Worm (Caenorhabditis elegans) whole organism, young adult: ENCODE data around the gene vps-16.

Source experiments
- B0035.1 ChIP-seq: sonication (generic microtip); optimal IDR thresholded peaks from 2 replicates; lab custom pipeline; 2016; ENCODE audit warnings: missing genetic modification characterization, mild to moderate bottlenecking, missing compliant biosample characterization, missing genotype, missing genetic modification reagents
- B0336.3 ChIP-seq: fragments of 200-800 bp; sonication (Bioruptor generic); IDR thresholded peaks from 2 replicates; pipeline ENCODE4 v1.3.6; 2022; ENCODE audit warnings: missing genetic modification characterization, missing compliant biosample characterization
- F10E7.11 ChIP-seq: sonication (generic microtip); optimal IDR thresholded peaks from 2 replicates; lab custom pipeline; 2017; ENCODE audit warnings: mild to moderate bottlenecking, missing genetic modification characterization, moderate library complexity, missing compliant biosample characterization
- F22D6.2 ChIP-seq: sonication (generic microtip); optimal IDR thresholded peaks from 2 replicates; lab custom pipeline; 2016; ENCODE audit warnings: mild to moderate bottlenecking, missing genetic modification characterization, missing compliant biosample characterization
- F39B2.1 ChIP-seq: fragments of 200-800 bp; sonication (Bioruptor generic); IDR thresholded peaks from 2 replicates; pipeline ENCODE4 v1.3.6; 2022; ENCODE audit warnings: missing genetic modification reagents, missing genetic modification characterization, missing compliant biosample characterization
- F49E8.2 ChIP-seq: sonication (generic microtip); optimal IDR thresholded peaks from 3 replicates; lab custom pipeline; 2017; ENCODE audit warnings: missing genetic modification characterization, mild to moderate bottlenecking, missing compliant biosample characterization, antibody characterized with exemption, moderate library complexity; ENCODE audit not compliant: insufficient read depth
- Y79H2A.3 ChIP-seq: fragments of 200-800 bp; sonication (Bioruptor generic); conservative IDR thresholded peaks from 2 replicates; pipeline ENCODE4 v1.3.6; 2022; ENCODE audit warnings: missing genetic modification reagents, missing genetic modification characterization, missing compliant biosample characterization
- ZK185.1 ChIP-seq: sonication (generic microtip); optimal IDR thresholded peaks from 2 replicates; lab custom pipeline; 2016; ENCODE audit warnings: mild to moderate bottlenecking, missing genetic modification characterization, missing compliant biosample characterization; ENCODE audit not compliant: poor library complexity, severe bottlenecking
- aptf-2 ChIP-seq: fragments of 200-800 bp; sonication (Bioruptor generic); conservative IDR thresholded peaks from 2 replicates; pipeline ENCODE4 v1.3.6; 2022; ENCODE audit warnings: missing genetic modification reagents, missing genetic modification characterization, missing compliant biosample characterization
- attf-3 ChIP-seq: fragments of 200-800 bp; sonication (Bioruptor generic); conservative IDR thresholded peaks from 2 replicates; pipeline ENCODE4 v1.3.6; 2022; ENCODE audit warnings: missing genetic modification reagents, missing genetic modification characterization, missing compliant biosample characterization
- cebp-1 ChIP-seq, 2 experiments: fragments of 200-800 bp in 1 of 2; sonication (Bioruptor generic) in 1 of 2; sonication (generic microtip) in 1 of 2; IDR thresholded peaks in 1 of 2; optimal IDR thresholded peaks in 1 of 2; 2 replicates each; pipeline versions ENCODE4 v1.3.6 to Lab custom; 2017 to 2022; ENCODE audit warnings: missing compliant biosample characterization in 2 of 2, missing genetic modification characterization in 2 of 2, mild to moderate bottlenecking in 1 of 2, missing genetic modification reagents in 1 of 2, moderate library complexity in 1 of 2
- ceh-27 ChIP-seq: fragments of 200-800 bp; sonication (Bioruptor generic); optimal IDR thresholded peaks from 2 replicates; lab custom pipeline; 2018; ENCODE audit warnings: mild to moderate bottlenecking, missing genetic modification characterization, moderate library complexity, missing compliant biosample characterization
- ceh-40 ChIP-seq: fragments of 200-800 bp; sonication (Bioruptor generic); IDR thresholded peaks from 2 replicates; pipeline ENCODE4 v1.3.6; 2022; ENCODE audit warnings: missing genetic modification characterization, missing compliant biosample characterization
- ceh-58 ChIP-seq: fragments of 200-800 bp; sonication (Bioruptor generic); IDR thresholded peaks from 2 replicates; pipeline ENCODE4 v1.3.6; 2022; ENCODE audit warnings: missing genetic modification characterization, missing compliant biosample characterization
- die-1 ChIP-seq: sonication (generic microtip); optimal IDR thresholded peaks from 2 replicates; lab custom pipeline; 2016; ENCODE audit warnings: missing genotype, mild to moderate bottlenecking, missing genetic modification characterization, missing compliant biosample characterization
- dpff-1 ChIP-seq: sonication (generic microtip); optimal IDR thresholded peaks from 2 replicates; lab custom pipeline; 2017; ENCODE audit warnings: mild to moderate bottlenecking, missing genetic modification characterization, missing compliant biosample characterization
- dpl-1 ChIP-seq: fragments of 150-350 bp; optimal IDR thresholded peaks from 2 replicates; lab custom pipeline; 2014; ENCODE audit warnings: missing biosample characterization, missing genetic modification reagents, missing genetic modification characterization
- efl-1 ChIP-seq: fragments of 150-350 bp; optimal IDR thresholded peaks from 2 replicates; lab custom pipeline; 2014; ENCODE audit warnings: missing biosample characterization, missing genetic modification reagents, missing genetic modification characterization
- egl-44 ChIP-seq: fragments of 200-800 bp; sonication (Bioruptor generic); IDR thresholded peaks from 2 replicates; pipeline ENCODE4 v1.3.6; 2022; ENCODE audit warnings: missing genetic modification reagents, missing genetic modification characterization, missing compliant biosample characterization
- ekl-4 ChIP-seq: fragments of 200-800 bp; sonication (Bioruptor generic); IDR thresholded peaks from 2 replicates; pipeline ENCODE4 v1.3.6; 2022; ENCODE audit warnings: missing genetic modification reagents, missing genetic modification characterization, missing compliant biosample characterization
- ets-4 ChIP-seq: fragments of 200-800 bp; sonication (Bioruptor generic); optimal IDR thresholded peaks from 2 replicates; lab custom pipeline; 2018; ENCODE audit warnings: mild to moderate bottlenecking, missing genetic modification characterization, missing compliant biosample characterization
- gei-17 ChIP-seq: fragments of 200-800 bp; sonication (Bioruptor generic); optimal IDR thresholded peaks from 2 replicates; lab custom pipeline; 2018; ENCODE audit warnings: mild to moderate bottlenecking, missing genetic modification characterization, missing compliant biosample characterization
- him-1 ChIP-seq: sonication (generic microtip); optimal IDR thresholded peaks from 2 replicates; lab custom pipeline; 2016; ENCODE audit warnings: missing genotype, missing genetic modification reagents, missing genetic modification characterization, missing compliant biosample characterization
- hlh-26 ChIP-seq: fragments of 200-800 bp; sonication (Bioruptor generic); conservative IDR thresholded peaks from 2 replicates; pipeline ENCODE4 v1.3.6; 2022; ENCODE audit warnings: missing genetic modification reagents, missing genetic modification characterization, missing compliant biosample characterization
- lin-35 ChIP-seq, 3 experiments: fragments of 150-350 bp in 2 of 3; sonication (generic microtip) in 1 of 3; optimal IDR thresholded peaks; 2 replicates each; lab custom pipeline; 2014 to 2018; ENCODE audit warnings: missing biosample characterization in 3 of 3, missing genetic modification characterization in 3 of 3, missing genetic modification reagents in 3 of 3
- lir-1 ChIP-seq: fragments of 200-800 bp; sonication (Bioruptor generic); conservative IDR thresholded peaks from 2 replicates; pipeline ENCODE4 v1.3.6; 2022; ENCODE audit warnings: missing genetic modification reagents, missing genetic modification characterization, missing compliant biosample characterization
- lsy-27 ChIP-seq: sonication (generic microtip); optimal IDR thresholded peaks from 2 replicates; lab custom pipeline; 2017; ENCODE audit warnings: missing genetic modification characterization, mild to moderate bottlenecking, missing compliant biosample characterization, antibody characterized with exemption, missing genotype, borderline replicate concordance; ENCODE audit not compliant: insufficient read depth
- madf-10 ChIP-seq: sonication (generic microtip); optimal IDR thresholded peaks from 2 replicates; lab custom pipeline; 2016; ENCODE audit warnings: mild to moderate bottlenecking, missing genetic modification characterization, missing compliant biosample characterization
- madf-3 ChIP-seq: fragments of 200-800 bp; sonication (Bioruptor generic); IDR thresholded peaks from 2 replicates; pipeline ENCODE4 v1.3.6; 2022; ENCODE audit warnings: missing genetic modification reagents, missing genetic modification characterization, missing compliant biosample characterization
- madf-8 ChIP-seq: fragments of 200-800 bp; sonication (Bioruptor generic); conservative IDR thresholded peaks from 2 replicates; pipeline ENCODE4 v1.3.6; 2022; ENCODE audit warnings: missing genetic modification reagents, missing genetic modification characterization, missing compliant biosample characterization
- mcd-1 ChIP-seq: fragments of 200-800 bp; sonication (Bioruptor generic); IDR thresholded peaks from 2 replicates; pipeline ENCODE4 v1.3.6; 2022; ENCODE audit warnings: missing genetic modification reagents, missing genetic modification characterization, missing compliant biosample characterization
- nhr-120 ChIP-seq: fragments of 200-800 bp; sonication (Bioruptor generic); IDR thresholded peaks from 2 replicates; pipeline ENCODE4 v1.3.6; 2022; ENCODE audit warnings: missing genetic modification characterization, missing compliant biosample characterization
- nhr-179 ChIP-seq: sonication (generic microtip); optimal IDR thresholded peaks from 2 replicates; lab custom pipeline; 2016; ENCODE audit warnings: mild to moderate bottlenecking, missing genetic modification characterization, missing compliant biosample characterization
- nhr-27 ChIP-seq: fragments of 200-800 bp; sonication (Bioruptor generic); optimal IDR thresholded peaks from 2 replicates; lab custom pipeline; 2018; ENCODE audit warnings: mild to moderate bottlenecking, missing genetic modification characterization, moderate library complexity, missing compliant biosample characterization
- nhr-80 ChIP-seq: sonication (generic microtip); optimal IDR thresholded peaks from 2 replicates; lab custom pipeline; 2016; ENCODE audit warnings: missing genetic modification characterization, missing compliant biosample characterization
- nhr-90 ChIP-seq: sonication (generic microtip); optimal IDR thresholded peaks from 2 replicates; lab custom pipeline; 2016; ENCODE audit warnings: missing genotype, mild to moderate bottlenecking, missing genetic modification characterization, missing compliant biosample characterization
- pha-4 ChIP-seq: fragments of 150-350 bp; sonication (generic microtip); optimal IDR thresholded peaks from 2 replicates; lab custom pipeline; 2014; ENCODE audit warnings: missing biosample characterization, missing genetic modification reagents, missing genetic modification characterization
- rpc-1 ChIP-seq, 2 experiments: fragments of 150-350 bp in 1 of 2; sonication (generic microtip) in 1 of 2; optimal IDR thresholded peaks; 2 replicates each; lab custom pipeline; 2014 to 2018; ENCODE audit warnings: missing biosample characterization in 1 of 2, missing genetic modification characterization in 1 of 2, missing genetic modification reagents in 1 of 2, missing genotype in 1 of 2
- snpc-1.1 ChIP-seq: sonication (generic microtip); optimal IDR thresholded peaks from 2 replicates; lab custom pipeline; 2017; ENCODE audit warnings: missing genetic modification characterization, mild to moderate bottlenecking, missing compliant biosample characterization, antibody characterized with exemption, moderate library complexity, missing genotype, missing genetic modification reagents; ENCODE audit not compliant: insufficient read depth
- snpc-1.3 ChIP-seq: sonication (generic microtip); optimal IDR thresholded peaks from 2 replicates; lab custom pipeline; 2017; ENCODE audit warnings: missing genetic modification characterization, mild to moderate bottlenecking, missing compliant biosample characterization, antibody characterized with exemption, moderate library complexity, missing genotype, missing genetic modification reagents; ENCODE audit not compliant: insufficient read depth
- snpc-4 ChIP-seq, 5 experiments: fragments of 150-350 bp in 1 of 5; sonication (generic microtip) in 4 of 5; optimal IDR thresholded peaks; 2 replicates each; lab custom pipeline; 2014 to 2018; ENCODE audit warnings: missing genetic modification characterization in 5 of 5, missing biosample characterization in 3 of 5, antibody characterized with exemption in 2 of 5, mild to moderate bottlenecking in 2 of 5, missing compliant biosample characterization in 2 of 5, missing genotype in 2 of 5, moderate library complexity in 2 of 5, missing genetic modification reagents in 1 of 5
- tlf-1 ChIP-seq: fragments of 200-800 bp; sonication (Bioruptor generic); optimal IDR thresholded peaks from 2 replicates; lab custom pipeline; 2018; ENCODE audit warnings: mild to moderate bottlenecking, missing genetic modification characterization, missing compliant biosample characterization
- zim-3 ChIP-seq: sonication (generic microtip); optimal IDR thresholded peaks from 2 replicates; lab custom pipeline; 2017; ENCODE audit warnings: mild to moderate bottlenecking, missing genetic modification characterization, moderate library complexity, missing compliant biosample characterization
- ztf-18 ChIP-seq: sonication (generic microtip); optimal IDR thresholded peaks from 2 replicates; lab custom pipeline; 2016; ENCODE audit warnings: missing genotype, mild to moderate bottlenecking, missing genetic modification characterization, missing compliant biosample characterization
- ztf-22 ChIP-seq: fragments of 200-800 bp; sonication (Bioruptor generic); optimal IDR thresholded peaks from 2 replicates; lab custom pipeline; 2018; ENCODE audit warnings: mild to moderate bottlenecking, missing genetic modification characterization, moderate library complexity, missing compliant biosample characterization

vps-16 gene

ce11 chrIII:6464113-6464571 is 31.1 kb downstream of the vps-16 start (continued):
- TF ChIP-seq zim-3 (tag; lab: Kevin White, UChicago) (peak; percentile 72), B0035.1 (tag; lab: Kevin White, UChicago) (peak; percentile 53), pha-4 (peak; percentile 23), F22D6.2 (tag; lab: Kevin White, UChicago) (peak; percentile 49), lir-1 (GFP tag; lab: Robert Waterston, UW) (peak; percentile 74), ztf-18 (tag; lab: Kevin White, UChicago) (peak; percentile 78), aptf-2 (GFP tag; lab: Robert Waterston, UW) (no peak), hlh-26 (GFP tag; lab: Robert Waterston, UW) (no peak), nhr-80 (peak; percentile 99), ceh-27 (peak; percentile 90), ekl-4 (GFP tag; lab: Robert Waterston, UW) (peak; percentile 89), cebp-1 (GFP tag; IDR thresholded peaks at IDR 0.05; lab: Robert Waterston, UW) (peak; percentile 94), cebp-1 (tag; optimal IDR thresholded peaks at IDR 0.05; lab: Kevin White, UChicago) (peak; percentile 97), B0336.3 (GFP tag; lab: Robert Waterston, UW) (peak; percentile 98), lin-35 (GFP tag; optimal IDR thresholded peaks at IDR 0.05; lab: Kevin White, UChicago) (peak in 1 of 3 experiments; percentile 79), rpc-1 (optimal IDR thresholded peaks at IDR 0.05; lab: Kevin White, UChicago) (no peak), rpc-1 (tag; optimal IDR thresholded peaks at IDR 0.05; lab: Kevin White, UChicago) (no peak), snpc-1.3 (tag; lab: Kevin White, UChicago) (no peak), attf-3 (GFP tag; lab: Robert Waterston, UW) (peak; percentile 68), ceh-40 (no peak), nhr-90 (tag; lab: Kevin White, UChicago) (peak; percentile 67), dpff-1 (no peak), nhr-179 (no peak), gei-17 (no peak), madf-10 (no peak), mcd-1 (GFP tag; lab: Robert Waterston, UW) (peak; percentile 89), snpc-4 (GFP tag; optimal IDR thresholded peaks at IDR 0.05; lab: Kevin White, UChicago) (no peak), snpc-4 (tag; optimal IDR thresholded peaks at IDR 0.05; lab: Kevin White, UChicago) (peak in 3 of 4 experiments; percentile 66 to 69 (median 67)), ceh-58 (GFP tag; lab: Robert Waterston, UW) (0 out of 2 replicates have a peak, but pooled peaks have one; percentile 16), ZK185.1 (tag; lab: Kevin White, UChicago) (peak; percentile 30), tlf-1 (GFP tag; lab: Kevin White, UChicago) (peak; percentile 89), egl-44 (GFP tag; lab: Robert Waterston, UW) (peak; percentile 69; the same call in 1 of the 2 replicates), F39B2.1 (GFP tag; lab: Robert Waterston, UW) (no peak), snpc-1.1 (tag; lab: Kevin White, UChicago) (no peak), madf-8 (GFP tag; lab: Robert Waterston, UW) (peak; percentile 73), Y79H2A.3 (GFP tag; lab: Robert Waterston, UW) (peak; percentile 84; the same call in 1 of the 2 replicates), ets-4 (peak; percentile 86), him-1 (no peak), nhr-27 (tag; lab: Kevin White, UChicago) (no peak), lsy-27 (tag; lab: Kevin White, UChicago) (no peak), F49E8.2 (tag; lab: Kevin White, UChicago) (no peak), die-1 (tag; lab: Kevin White, UChicago) (peak; percentile 47), dpl-1 (GFP tag; lab: Kevin White, UChicago) (peak; percentile 61), F10E7.11 (no peak), nhr-120 (GFP tag; lab: Robert Waterston, UW) (no peak), efl-1 (peak; percentile 86), ztf-22 (GFP tag; lab: Kevin White, UChicago) (peak; percentile 72), madf-3 (GFP tag; lab: Robert Waterston, UW) (peak; percentile 88)
